Worm (Caenorhabditis elegans) whole organism, L2 larva: Measurements from ENCODE around the gene H20J04.9.

Experiments
- blmp-1 ChIP-seq: sonication (generic microtip); optimal IDR thresholded peaks from 2 replicates; lab custom pipeline; 2017; ENCODE audit warnings: missing genetic modification characterization, mild to moderate bottlenecking, missing compliant biosample characterization, antibody characterized with exemption, moderate library complexity; ENCODE audit not compliant: insufficient read depth
- nhr-237 ChIP-seq: fragments of 150-350 bp; optimal IDR thresholded peaks from 2 replicates; lab custom pipeline; 2014; ENCODE audit warnings: missing biosample characterization, missing genetic modification characterization
- unc-39 ChIP-seq: fragments of 150-350 bp; optimal IDR thresholded peaks from 2 replicates; lab custom pipeline; 2014; ENCODE audit warnings: missing biosample characterization, missing genetic modification characterization

- TF ChIP-seq blmp-1 (tag; lab: Kevin White, UChicago) = no peak
- TF ChIP-seq nhr-237 = no peak
- TF ChIP-seq unc-39 (tag; lab: Kevin White, UChicago) = no peak
Observed at ce11 chrII:4337731-4338130, 13.3 kb upstream of the H20J04.9 start.
